Worm (Caenorhabditis elegans): ENCODE results near the gene mpk-1.
A peak's percentile ranks its signal among the peaks of the same experiment; 100 is the strongest.

DNA sequence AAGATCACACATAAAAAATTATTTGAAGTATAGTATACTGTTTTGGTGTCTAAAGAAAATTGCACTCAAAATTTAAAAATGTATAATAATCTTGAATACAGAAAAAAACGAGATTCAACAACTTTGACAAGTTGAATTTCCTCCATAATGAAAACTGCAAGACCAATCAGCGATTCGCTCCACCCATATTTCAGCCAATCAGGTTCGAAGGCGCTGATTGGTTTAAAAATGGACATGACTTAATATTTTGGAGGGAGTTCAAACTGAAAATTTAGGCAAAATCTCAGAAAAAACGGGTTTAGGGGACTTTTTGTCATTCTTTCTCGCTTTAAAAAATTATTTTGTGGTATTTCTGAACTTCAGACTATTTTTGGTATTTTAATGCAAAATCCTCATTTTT, 47.8 kb upstream of the mpk-1 start:
- TF ChIP-seq flt-1 (GFP tag; IDR thresholded peaks at IDR 0.05), result no peak
- no peak for TF ChIP-seq sea-1 (GFP tag; conservative IDR thresholded peaks at IDR 0.05)
- TF ChIP-seq tbx-11 (GFP tag; IDR thresholded peaks at IDR 0.05), result no peak
- peak; percentile 41 for TF ChIP-seq ama-1 (optimal IDR thresholded peaks at IDR 0.05)
- no peak for TF ChIP-seq ceh-36 (tag; optimal IDR thresholded peaks at IDR 0.05)
- no peak for TF ChIP-seq pes-1 (GFP tag; IDR thresholded peaks at IDR 0.05)
- no peak for TF ChIP-seq B0310.2 (tag; optimal IDR thresholded peaks at IDR 0.05)
- TF ChIP-seq hmg-4 (GFP tag; optimal IDR thresholded peaks at IDR 0.05), result no peak
- no peak for TF ChIP-seq aly-1 (tag; optimal IDR thresholded peaks at IDR 0.05)
- TF ChIP-seq tra-4 (tag; optimal IDR thresholded peaks at IDR 0.05), result no peak
- TF ChIP-seq F13C5.2 (tag; optimal IDR thresholded peaks at IDR 0.05), result no peak
